Worm (Caenorhabditis elegans) whole organism, late embryonic: ENCODE measurements around the gene C06C3.4.

Experiments
- F13H6.1 ChIP-seq: sonication (generic microtip); optimal IDR thresholded peaks from 2 replicates; lab custom pipeline; 2016; ENCODE audit warnings: missing genetic modification characterization, missing compliant biosample characterization
- K02D7.2 ChIP-seq: sonication (generic microtip); optimal IDR thresholded peaks from 2 replicates; lab custom pipeline; 2017; ENCODE audit warnings: mild to moderate bottlenecking, missing genetic modification characterization, missing compliant biosample characterization
- ahr-1 ChIP-seq: sonication (generic microtip); optimal IDR thresholded peaks from 2 replicates; lab custom pipeline; 2016; ENCODE audit warnings: missing genetic modification characterization, missing compliant biosample characterization
- ama-1 ChIP-seq: fragments of 150-350 bp; optimal IDR thresholded peaks from 2 replicates; lab custom pipeline; 2014
- ceh-9 ChIP-seq: sonication (generic microtip); optimal IDR thresholded peaks from 2 replicates; lab custom pipeline; 2016; ENCODE audit warnings: mild to moderate bottlenecking, missing genetic modification characterization, inconsistent platforms, missing compliant biosample characterization
- elt-2 ChIP-seq: sonication (generic microtip); optimal IDR thresholded peaks from 2 replicates; lab custom pipeline; 2016; ENCODE audit warnings: missing genetic modification reagents, missing genetic modification characterization, missing compliant biosample characterization
- gmeb-2 ChIP-seq: sonication (generic microtip); optimal IDR thresholded peaks from 2 replicates; lab custom pipeline; 2016; ENCODE audit warnings: missing genetic modification characterization, inconsistent platforms, missing compliant biosample characterization
- hlh-30 ChIP-seq: sonication (generic microtip); optimal IDR thresholded peaks from 2 replicates; lab custom pipeline; 2017; ENCODE audit warnings: antibody characterized with exemption, missing genetic modification characterization, missing compliant biosample characterization; ENCODE audit not compliant: insufficient read depth
- hlh-6 ChIP-seq: sonication (generic microtip); optimal IDR thresholded peaks from 2 replicates; lab custom pipeline; 2016; ENCODE audit warnings: missing genotype, missing genetic modification characterization, missing compliant biosample characterization
- sdc-2 ChIP-seq: sonication (generic microtip); optimal IDR thresholded peaks from 2 replicates; lab custom pipeline; 2016; ENCODE audit warnings: missing genotype, missing genetic modification characterization, missing compliant biosample characterization
- tbx-2 ChIP-seq: sonication (generic microtip); optimal IDR thresholded peaks from 2 replicates; lab custom pipeline; 2016; ENCODE audit warnings: missing genetic modification characterization, missing compliant biosample characterization
- tbx-7 ChIP-seq: sonication (generic microtip); optimal IDR thresholded peaks from 2 replicates; lab custom pipeline; 2016; ENCODE audit warnings: missing genotype, missing genetic modification characterization, missing compliant biosample characterization
- unc-3 ChIP-seq, 2 experiments: fragments of 200-800 bp in 1 of 2; sonication (Bioruptor generic) in 1 of 2; sonication (generic microtip) in 1 of 2; conservative IDR thresholded peaks in 1 of 2; optimal IDR thresholded peaks in 1 of 2; 2 replicates each; pipeline versions ENCODE4 v1.3.6 to Lab custom; 2016 to 2022; ENCODE audit warnings: missing compliant biosample characterization in 2 of 2, missing genetic modification characterization in 2 of 2, missing genetic modification reagents in 1 of 2
- ztf-16 ChIP-seq: sonication (generic microtip); optimal IDR thresholded peaks from 2 replicates; lab custom pipeline; 2017; ENCODE audit warnings: missing genetic modification characterization, missing compliant biosample characterization

DNA sequence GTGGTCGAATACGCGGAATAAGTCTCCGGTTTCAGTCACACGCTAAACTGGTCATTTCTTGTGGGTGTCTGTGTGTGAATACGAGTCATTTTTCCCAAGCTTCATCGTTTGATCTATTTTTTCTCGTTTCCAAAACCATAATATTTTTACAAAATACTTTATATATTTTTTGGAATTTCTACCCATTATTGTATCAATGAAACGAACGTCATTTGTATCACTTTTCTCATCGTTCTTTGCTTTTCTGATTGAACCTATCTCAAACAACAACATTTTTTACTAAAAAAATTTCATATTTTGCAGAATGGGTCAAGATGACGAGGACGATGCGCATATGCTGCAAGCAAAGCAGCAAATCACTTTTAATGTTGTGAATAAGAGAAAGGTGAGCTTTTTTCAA lies 14.9 kb upstream of the C06C3.4 start, which contains the start of gene mel-11:
- TF ChIP-seq ahr-1 (no peak), tbx-7 (tag; lab: Kevin White, UChicago) (no peak), F13H6.1 (tag; lab: Kevin White, UChicago) (no peak), sdc-2 (tag; lab: Kevin White, UChicago) (no peak), hlh-30 (tag; lab: Kevin White, UChicago) (no peak), elt-2 (tag; lab: Kevin White, UChicago) (no peak), tbx-2 (no peak), unc-3 (GFP tag; conservative IDR thresholded peaks at IDR 0.05; lab: Robert Waterston, UW) (no peak), unc-3 (tag; optimal IDR thresholded peaks at IDR 0.05; lab: Kevin White, UChicago) (no peak), ztf-16 (tag; lab: Kevin White, UChicago) (no peak), ama-1 (lab: Kevin White, UChicago) (no peak), gmeb-2 (no peak), ceh-9 (tag; lab: Kevin White, UChicago) (no peak), K02D7.2 (no peak), hlh-6 (no peak)
